Worm (Caenorhabditis elegans) whole organism, L4/young adult: ENCODE results near the gene C47A10.12.

ENCODE experiments used
- W03F9.2 ChIP-seq: fragments of 150-350 bp; optimal IDR thresholded peaks from 2 replicates; lab custom pipeline; 2014; ENCODE audit warnings: missing biosample characterization, missing genetic modification characterization
- dao-5 ChIP-seq: sonication (generic microtip); optimal IDR thresholded peaks from 2 replicates; lab custom pipeline; 2016; ENCODE audit warnings: missing genotype, missing genetic modification characterization, moderate library complexity, missing compliant biosample characterization
- him-1 ChIP-seq: sonication (generic microtip); optimal IDR thresholded peaks from 2 replicates; lab custom pipeline; 2016; ENCODE audit warnings: missing genotype, missing genetic modification reagents, missing genetic modification characterization, missing compliant biosample characterization

ce11 chrV:17777127-17777526 is 597 bp upstream of the C47A10.12 start, which contains the start of gene ddo-1:
- TF ChIP-seq dao-5 (tag; lab: Kevin White, UChicago) (no peak), him-1 (tag; lab: Kevin White, UChicago) (no peak), W03F9.2 (no peak)
